Worm (Caenorhabditis elegans) whole organism, L4/young adult: ENCODE data around the gene sox-4.

ENCODE experiments used
- W03F9.2 ChIP-seq: fragments of 150-350 bp; optimal IDR thresholded peaks from 2 replicates; lab custom pipeline; 2014; ENCODE audit warnings: missing biosample characterization, missing genetic modification characterization
- dao-5 ChIP-seq: sonication (generic microtip); optimal IDR thresholded peaks from 2 replicates; lab custom pipeline; 2016; ENCODE audit warnings: missing genotype, missing genetic modification characterization, moderate library complexity, missing compliant biosample characterization
- him-1 ChIP-seq: sonication (generic microtip); optimal IDR thresholded peaks from 2 replicates; lab custom pipeline; 2016; ENCODE audit warnings: missing genotype, missing genetic modification reagents, missing genetic modification characterization, missing compliant biosample characterization

DNA sequence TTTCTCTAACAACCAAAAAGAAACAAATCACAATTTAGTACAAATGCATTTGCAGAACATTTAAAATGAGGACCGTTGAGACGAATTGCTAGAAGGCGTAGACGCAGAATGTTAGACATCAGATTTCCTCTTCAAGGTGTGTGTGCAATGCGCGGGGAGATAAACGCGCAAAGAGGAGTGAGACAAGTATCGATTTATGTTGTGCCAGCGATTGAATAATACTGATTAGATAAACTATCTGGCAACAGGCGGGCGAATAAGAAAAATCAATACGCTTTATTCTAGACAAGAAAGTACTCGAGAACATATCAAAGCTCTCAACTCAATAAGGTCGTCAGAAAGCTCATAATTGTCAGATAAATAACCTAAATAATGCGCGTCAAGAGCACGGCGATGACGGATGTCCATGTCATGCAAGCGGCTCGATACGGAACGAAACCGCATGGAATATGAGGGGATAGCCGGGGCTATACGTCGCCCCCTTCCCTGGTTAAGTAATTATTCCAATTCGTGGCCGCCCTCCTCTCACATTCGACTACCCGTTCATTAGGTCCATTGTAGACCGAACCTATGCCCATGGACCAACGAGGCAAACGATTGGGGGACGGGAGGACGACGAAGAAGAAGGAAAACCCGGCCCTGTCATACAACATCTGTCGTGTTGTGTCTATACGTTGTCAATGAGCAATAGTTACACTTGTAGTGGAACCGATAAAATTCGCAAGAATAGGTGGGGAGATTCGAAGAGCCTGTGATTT, 41.6 kb downstream of the sox-4 start:
- TF ChIP-seq dao-5 (tag; lab: Kevin White, UChicago): no peak
- TF ChIP-seq him-1 (tag; lab: Kevin White, UChicago): no peak
- no peak for TF ChIP-seq W03F9.2 (tag; lab: Kevin White, UChicago)
